Worm (Caenorhabditis elegans): Measurements from ENCODE around the gene amt-4.

Gene amt-4

DNA sequence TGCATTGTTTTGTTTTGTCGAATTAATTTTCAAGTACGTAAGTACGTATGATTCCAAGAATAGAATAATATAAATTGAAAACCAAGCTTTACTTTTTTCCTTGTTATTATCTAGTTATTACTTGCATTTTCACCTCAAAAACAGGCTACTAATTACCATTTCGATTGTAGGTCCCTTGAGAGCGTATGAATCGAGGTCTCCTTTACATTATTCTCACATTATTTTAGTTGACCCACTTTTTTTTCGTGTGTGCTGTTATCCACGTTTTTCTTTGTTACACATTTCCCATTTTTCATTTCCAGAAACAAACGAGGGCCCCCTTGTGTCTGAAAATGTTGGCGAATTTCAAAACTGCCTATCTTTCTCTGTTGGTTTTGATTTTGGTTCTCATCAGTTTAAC lies 3.2 kb upstream of the amt-4 start, which contains the start of gene C05E11.6:
TSS of gene C05E11.6 (plus strand) at position 301 of the 400 bp plus-strand sequence.
- no peak for TF ChIP-seq mab-5 (tag; optimal IDR thresholded peaks at IDR 0.05)
- TF ChIP-seq elt-1 (tag; optimal IDR thresholded peaks at IDR 0.05; ENCODE audit: borderline replicate concordance, insufficient read depth): no peak
- no peak for TF ChIP-seq ceh-43 (GFP tag; optimal IDR thresholded peaks at IDR 0.05)
- TF ChIP-seq bed-3 (GFP tag; optimal IDR thresholded peaks at IDR 0.05): no peak
- TF ChIP-seq cnd-1 (tag; optimal IDR thresholded peaks at IDR 0.05): no peak
- TF ChIP-seq M03D4.4 (tag; optimal IDR thresholded peaks at IDR 0.05): no peak
- no peak for TF ChIP-seq unc-39 (tag; optimal IDR thresholded peaks at IDR 0.05)
- no peak for TF ChIP-seq ceh-83 (GFP tag; optimal IDR thresholded peaks at IDR 0.05)
- TF ChIP-seq nhr-2 (tag; optimal IDR thresholded peaks at IDR 0.05): no peak
- no peak for TF ChIP-seq ham-2 (GFP tag; optimal IDR thresholded peaks at IDR 0.05)
- TF ChIP-seq pha-4 (tag; optimal IDR thresholded peaks at IDR 0.05): no peak
- no peak for TF ChIP-seq zip-8 (tag; optimal IDR thresholded peaks at IDR 0.05)
- TF ChIP-seq unc-120 (tag; optimal IDR thresholded peaks at IDR 0.05; ENCODE audit: poor library complexity, severe bottlenecking): no peak
- no peak for TF ChIP-seq nhr-237 (tag; optimal IDR thresholded peaks at IDR 0.05)
- TF ChIP-seq nhr-12 (tag; optimal IDR thresholded peaks at IDR 0.05): no peak

DNA sequence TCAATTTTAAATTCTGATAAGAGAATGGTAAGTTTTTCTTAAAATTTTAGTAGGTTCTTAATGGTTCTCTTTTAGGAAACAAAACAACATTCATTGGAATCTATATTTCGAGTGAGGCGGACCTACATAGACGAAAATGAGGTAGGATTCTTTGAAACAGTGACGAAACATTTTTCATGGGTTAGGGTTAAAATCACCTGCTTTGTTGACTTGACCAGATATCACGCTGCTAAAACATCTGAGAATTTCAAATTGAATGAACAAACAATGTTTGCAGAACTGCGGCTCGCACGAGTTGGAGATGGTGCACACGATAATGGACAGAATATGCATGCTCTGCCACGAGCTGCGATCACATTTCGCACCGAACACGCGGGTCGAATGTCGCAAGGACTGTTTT lies 2.8 kb upstream of the amt-4 start:
- TF ChIP-seq sptf-1 (tag; optimal IDR thresholded peaks at IDR 0.05) (no peak), nhr-12 (tag; optimal IDR thresholded peaks at IDR 0.05) (no peak), ces-1 (GFP tag; optimal IDR thresholded peaks at IDR 0.05) (no peak), nhr-237 (tag; optimal IDR thresholded peaks at IDR 0.05) (no peak), ceh-43 (GFP tag; optimal IDR thresholded peaks at IDR 0.05) (no peak), nhr-28 (tag; optimal IDR thresholded peaks at IDR 0.05) (no peak), flh-1 (GFP tag; optimal IDR thresholded peaks at IDR 0.05) (no peak), mls-2 (tag; optimal IDR thresholded peaks at IDR 0.05) (no peak), unc-39 (tag; optimal IDR thresholded peaks at IDR 0.05) (no peak), zip-8 (tag; optimal IDR thresholded peaks at IDR 0.05) (no peak), unc-62 (GFP tag; optimal IDR thresholded peaks at IDR 0.05) (no peak), ham-2 (GFP tag; optimal IDR thresholded peaks at IDR 0.05) (no peak), mep-1 (tag; optimal IDR thresholded peaks at IDR 0.05) (no peak), elt-3 (tag; optimal IDR thresholded peaks at IDR 0.05) (no peak), lin-32 (GFP tag; optimal IDR thresholded peaks at IDR 0.05) (no peak), snpc-4 (tag; optimal IDR thresholded peaks at IDR 0.05) (no peak), M03D4.4 (tag; optimal IDR thresholded peaks at IDR 0.05) (no peak), ceh-39 (tag; optimal IDR thresholded peaks at IDR 0.05) (no peak), bed-3 (GFP tag; optimal IDR thresholded peaks at IDR 0.05) (no peak), ztf-11 (tag; optimal IDR thresholded peaks at IDR 0.05) (no peak)

DNA sequence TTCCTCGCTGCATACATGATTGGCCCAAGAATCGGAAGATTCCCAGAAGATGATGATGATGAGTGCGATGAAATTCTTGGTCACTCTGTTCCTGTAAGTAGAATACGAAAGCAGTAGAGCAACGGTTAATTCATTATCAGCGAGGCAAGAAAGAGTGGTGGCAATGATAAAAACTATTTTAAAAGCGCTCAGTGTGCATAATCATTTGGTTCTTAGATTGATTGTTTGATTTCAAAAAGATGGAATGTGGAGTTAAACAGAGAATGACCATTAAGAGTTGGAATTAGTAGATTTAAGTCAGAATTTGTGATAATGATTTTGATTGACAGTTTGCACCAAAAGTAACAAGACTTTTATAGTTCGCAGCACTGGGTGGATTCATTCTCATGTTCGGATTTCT lies 2.0 kb downstream of the amt-4 start:
- TF ChIP-seq ceh-39 (tag; optimal IDR thresholded peaks at IDR 0.05) (no peak), bed-3 (GFP tag; optimal IDR thresholded peaks at IDR 0.05) (no peak), snpc-4 (tag; optimal IDR thresholded peaks at IDR 0.05) (no peak), sptf-1 (tag; optimal IDR thresholded peaks at IDR 0.05) (no peak), mep-1 (tag; optimal IDR thresholded peaks at IDR 0.05) (no peak)

DNA sequence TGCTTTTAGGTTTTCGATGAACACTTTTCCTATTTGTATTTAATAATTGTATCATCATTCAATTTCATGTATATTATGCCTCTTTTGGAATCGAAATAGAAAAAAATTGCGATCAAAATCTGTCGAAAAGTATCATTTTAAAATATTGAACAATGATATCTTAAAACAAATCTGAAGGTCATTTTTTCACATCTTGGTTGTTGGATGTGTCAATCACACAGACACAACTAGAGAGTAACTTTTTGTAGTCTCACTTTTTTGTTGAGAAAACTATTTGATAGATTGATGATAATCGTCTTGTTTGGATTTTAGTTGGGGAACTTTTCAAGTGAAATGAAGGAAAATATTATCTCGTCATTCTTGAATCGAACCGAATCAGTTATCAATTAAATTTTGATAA lies 4.2 kb downstream of the amt-4 start:
- TF ChIP-seq mab-5 (tag; optimal IDR thresholded peaks at IDR 0.05) (no peak), ceh-83 (GFP tag; optimal IDR thresholded peaks at IDR 0.05) (no peak), snpc-4 (tag; optimal IDR thresholded peaks at IDR 0.05) (no peak), lsy-2 (tag; optimal IDR thresholded peaks at IDR 0.05) (no peak), tbx-8 (GFP tag; optimal IDR thresholded peaks at IDR 0.05) (no peak), unc-39 (tag; optimal IDR thresholded peaks at IDR 0.05) (no peak), mls-2 (tag; optimal IDR thresholded peaks at IDR 0.05) (no peak), nhr-12 (tag; optimal IDR thresholded peaks at IDR 0.05) (no peak), blmp-1 (tag; optimal IDR thresholded peaks at IDR 0.05) (no peak), cnd-1 (tag; optimal IDR thresholded peaks at IDR 0.05) (no peak), hlh-1 (tag; optimal IDR thresholded peaks at IDR 0.05) (no peak), ham-2 (GFP tag; optimal IDR thresholded peaks at IDR 0.05) (no peak), mep-1 (tag; optimal IDR thresholded peaks at IDR 0.05) (no peak), bed-3 (GFP tag; optimal IDR thresholded peaks at IDR 0.05) (no peak)

DNA sequence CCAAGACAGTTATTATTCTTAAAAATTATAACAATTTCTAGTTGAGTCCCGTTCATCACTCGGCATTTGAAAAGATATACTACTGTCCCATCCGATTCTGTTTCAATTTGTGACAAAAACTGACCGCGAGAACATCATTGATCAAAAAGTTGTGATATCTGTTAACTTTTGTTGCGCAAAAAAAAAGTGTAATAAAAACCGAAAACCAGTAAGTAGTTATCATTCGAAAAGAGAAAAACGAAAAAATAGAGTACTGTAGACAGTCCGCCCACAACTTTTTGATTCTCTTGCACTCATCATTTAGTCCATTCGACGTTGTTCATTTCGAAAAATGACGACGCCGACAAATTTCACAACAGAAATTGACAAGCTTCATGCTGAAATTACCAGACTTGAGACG lies 6.0 kb downstream of the amt-4 start, which contains the start of gene amt-1:
TSS of gene amt-1 (plus strand) at position 301 of the 400 bp plus-strand sequence.
- TF ChIP-seq elt-3 (tag; optimal IDR thresholded peaks at IDR 0.05) (no peak), snpc-4 (tag; optimal IDR thresholded peaks at IDR 0.05) (no peak), ceh-43 (GFP tag; optimal IDR thresholded peaks at IDR 0.05) (no peak), ham-2 (GFP tag; optimal IDR thresholded peaks at IDR 0.05) (no peak), unc-39 (tag; optimal IDR thresholded peaks at IDR 0.05) (no peak), lin-13 (tag; optimal IDR thresholded peaks at IDR 0.05) (no peak), nhr-76 (tag; optimal IDR thresholded peaks at IDR 0.05) (no peak), bed-3 (GFP tag; optimal IDR thresholded peaks at IDR 0.05) (no peak), drap-1 (GFP tag; optimal IDR thresholded peaks at IDR 0.05) (no peak), unc-62 (GFP tag; optimal IDR thresholded peaks at IDR 0.05) (no peak), ztf-11 (tag; optimal IDR thresholded peaks at IDR 0.05) (no peak), lsy-2 (tag; optimal IDR thresholded peaks at IDR 0.05) (no peak), nhr-12 (tag; optimal IDR thresholded peaks at IDR 0.05) (no peak), nhr-2 (tag; optimal IDR thresholded peaks at IDR 0.05) (no peak), zip-8 (tag; optimal IDR thresholded peaks at IDR 0.05) (no peak), sptf-1 (tag; optimal IDR thresholded peaks at IDR 0.05) (no peak), hlh-1 (tag; optimal IDR thresholded peaks at IDR 0.05) (no peak)

All from whole organism, mixed stage, embryonic.